Fruit fly (Drosophila melanogaster) whole organism, wandering third instar larva: ENCODE measurements around the gene Josd.

Experiments
- Dfd ChIP-seq: fragments of >200 bp; optimal IDR thresholded peaks from 2 replicates; lab custom pipeline; 2017; ENCODE audit warnings: missing biosample characterization, missing genetic modification characterization
- Jra ChIP-seq: sonication (Bioruptor generic); optimal IDR thresholded peaks from 2 replicates; lab custom pipeline; 2016; ENCODE audit warnings: missing biosample characterization, missing genetic modification characterization
- Myc ChIP-seq: fragments of >200 bp; optimal IDR thresholded peaks from 2 replicates; lab custom pipeline; 2017
- br ChIP-seq: fragments of 200-800 bp; sonication (Bioruptor generic); optimal IDR thresholded peaks from 2 replicates; lab custom pipeline; 2016; ENCODE audit warnings: missing biosample characterization, missing genetic modification characterization

DNA sequence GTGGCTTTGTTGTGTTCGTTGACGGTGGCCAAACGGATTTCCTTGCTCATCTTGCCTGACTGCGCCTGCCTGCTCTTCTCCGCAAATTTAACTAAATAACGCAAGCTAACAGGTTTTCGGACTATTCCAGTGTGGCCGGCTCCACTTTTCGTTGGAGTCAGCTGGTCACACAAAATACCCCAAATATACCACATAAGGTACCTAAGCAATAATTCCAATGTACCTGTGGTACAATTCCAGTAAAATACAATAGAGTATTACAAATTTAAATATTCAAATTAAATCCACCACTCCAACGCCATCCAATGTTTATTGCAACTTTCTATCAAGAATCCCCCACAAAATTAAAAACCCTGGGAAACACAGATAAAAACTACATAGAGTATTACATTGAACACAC, 15.6 kb downstream of the Josd start, which contains the start of gene CG3566:
- TF ChIP-seq br (GFP tag; lab: Kevin White, UChicago) (no peak), Myc (lab: Kevin White, UChicago) (peak; percentile 66), Dfd (GFP tag; lab: Kevin White, UChicago) (no peak), Jra (no peak)
